Fruit fly (Drosophila melanogaster) whole organism, prepupa: ENCODE results near the gene CG13247.
A peak's percentile ranks its signal among the peaks of the same experiment; 100 is the strongest.

Experiments
- Blimp-1 ChIP-seq: fragments of 200-800 bp; sonication (Bioruptor generic); optimal IDR thresholded peaks from 3 replicates; lab custom pipeline; 2017; ENCODE audit warnings: missing biosample characterization, missing genetic modification characterization, mild to moderate bottlenecking, moderate library complexity, missing genetic modification reagents
- CG11294 ChIP-seq: fragments of 200-800 bp; sonication (Bioruptor generic); IDR thresholded peaks from 2 replicates; pipeline ENCODE4 v1.3.6; 2022; ENCODE audit warnings: missing biosample characterization, missing genetic modification characterization
- CG11902 ChIP-seq: fragments of 200-800 bp; sonication (Bioruptor generic); optimal IDR thresholded peaks from 3 replicates; lab custom pipeline; 2016; ENCODE audit warnings: missing biosample characterization, missing genetic modification characterization
- CG15336 ChIP-seq: fragments of 200-800 bp; sonication (Bioruptor generic); IDR thresholded peaks from 2 replicates; pipeline ENCODE4 v1.3.6; 2022; ENCODE audit warnings: missing biosample characterization, missing genetic modification characterization
- CG1621 ChIP-seq: fragments of 200-800 bp; sonication (Bioruptor generic); optimal IDR thresholded peaks from 3 replicates; lab custom pipeline; 2018; ENCODE audit warnings: missing biosample characterization, mild to moderate bottlenecking, missing genetic modification characterization
- CG16779 ChIP-seq: fragments of 200-800 bp; sonication (Bioruptor generic); optimal IDR thresholded peaks from 3 replicates; lab custom pipeline; 2017; ENCODE audit warnings: missing biosample characterization, mild to moderate bottlenecking, missing genetic modification characterization
- CG3032 ChIP-seq: fragments of 200-800 bp; optimal IDR thresholded peaks from 2 replicates; lab custom pipeline; 2019; ENCODE audit warnings: missing biosample characterization, mild to moderate bottlenecking, missing genetic modification characterization, moderate library complexity
- CG31627 ChIP-seq: fragments of 200-800 bp; sonication (Bioruptor generic); optimal IDR thresholded peaks from 3 replicates; lab custom pipeline; 2016; ENCODE audit warnings: missing biosample characterization, missing genetic modification characterization
- CG32006 ChIP-seq: fragments of 200-800 bp; sonication (Bioruptor generic); optimal IDR thresholded peaks from 3 replicates; lab custom pipeline; 2017; ENCODE audit warnings: missing biosample characterization, mild to moderate bottlenecking, missing genetic modification characterization
- CG3919 ChIP-seq: fragments of 200-800 bp; sonication (Bioruptor generic); optimal IDR thresholded peaks from 3 replicates; lab custom pipeline; 2016; ENCODE audit warnings: missing biosample characterization, missing genetic modification characterization
- CG4318 ChIP-seq: fragments of 200-800 bp; sonication (Bioruptor generic); optimal IDR thresholded peaks from 3 replicates; lab custom pipeline; 2017; ENCODE audit warnings: missing biosample characterization, mild to moderate bottlenecking, missing genetic modification characterization
- CG6163 ChIP-seq: fragments of 200-800 bp; sonication (Bioruptor generic); IDR thresholded peaks from 3 replicates; pipeline ENCODE4 v1.3.6; 2022; ENCODE audit warnings: missing biosample characterization, missing genetic modification characterization
- CG6276 ChIP-seq: fragments of 200-800 bp; sonication (Bioruptor generic); optimal IDR thresholded peaks from 2 replicates; lab custom pipeline; 2017; ENCODE audit warnings: missing biosample characterization, mild to moderate bottlenecking, missing genetic modification characterization
- CG6792 ChIP-seq: fragments of 200-800 bp; sonication (Bioruptor generic); optimal IDR thresholded peaks from 3 replicates; lab custom pipeline; 2016; ENCODE audit warnings: missing biosample characterization, missing genetic modification characterization
- CG6854 ChIP-seq: fragments of 200-800 bp; sonication (Bioruptor generic); optimal IDR thresholded peaks from 2 replicates; lab custom pipeline; 2017; ENCODE audit warnings: missing biosample characterization, mild to moderate bottlenecking, missing genetic modification characterization
- CG7368 ChIP-seq: fragments of 200-800 bp; sonication (Bioruptor generic); optimal IDR thresholded peaks from 3 replicates; lab custom pipeline; 2016; ENCODE audit warnings: missing biosample characterization, missing genetic modification characterization
- CG8119 ChIP-seq: fragments of 200-800 bp; sonication (Bioruptor generic); IDR thresholded peaks from 3 replicates; pipeline ENCODE4 v1.3.6; 2022; ENCODE audit warnings: missing biosample characterization, missing genetic modification characterization
- CG8319 ChIP-seq: fragments of 200-800 bp; sonication (Bioruptor generic); optimal IDR thresholded peaks from 3 replicates; lab custom pipeline; 2016; ENCODE audit warnings: missing biosample characterization, missing genetic modification characterization
- CG8632 ChIP-seq: fragments of 200-800 bp; sonication (Bioruptor generic); optimal IDR thresholded peaks from 3 replicates; lab custom pipeline; 2016; ENCODE audit warnings: missing biosample characterization, missing genetic modification characterization
- Eip78C ChIP-seq: fragments of 200-800 bp; sonication (Bioruptor generic); peaks from one replicate; lab custom pipeline; 2016; ENCODE audit warnings: missing biosample characterization, missing genetic modification characterization
- Ets21C ChIP-seq: fragments of 200-800 bp; sonication (Bioruptor generic); optimal IDR thresholded peaks from 3 replicates; lab custom pipeline; 2016; ENCODE audit warnings: missing biosample characterization, missing genetic modification characterization
- Ets96B ChIP-seq: fragments of 200-800 bp; optimal IDR thresholded peaks from 2 replicates; lab custom pipeline; 2019; ENCODE audit warnings: missing biosample characterization, mild to moderate bottlenecking, missing genetic modification characterization, moderate library complexity
- Gug ChIP-seq: fragments of 200-800 bp; sonication (Bioruptor generic); IDR thresholded peaks from 2 replicates; pipeline ENCODE4 v1.3.6; 2022; ENCODE audit warnings: missing biosample characterization, missing genetic modification characterization
- Hr39 ChIP-seq: fragments of 200-800 bp; sonication (Bioruptor generic); optimal IDR thresholded peaks from 2 replicates; lab custom pipeline; 2016; ENCODE audit warnings: missing biosample characterization, missing genetic modification characterization
- Hr4 ChIP-seq: fragments of 200-800 bp; sonication (Bioruptor generic); optimal IDR thresholded peaks from 3 replicates; lab custom pipeline; 2016; ENCODE audit warnings: missing biosample characterization, missing genetic modification characterization
- Met ChIP-seq: fragments of 200-800 bp; sonication (Bioruptor generic); optimal IDR thresholded peaks from 3 replicates; lab custom pipeline; 2016; ENCODE audit warnings: missing biosample characterization, missing genetic modification characterization
- OdsH ChIP-seq: fragments of 200-800 bp; sonication (Bioruptor generic); optimal IDR thresholded peaks from 3 replicates; lab custom pipeline; 2016; ENCODE audit warnings: missing biosample characterization, missing genetic modification characterization
- Smox ChIP-seq: fragments of 200-800 bp; sonication (Bioruptor generic); optimal IDR thresholded peaks from 3 replicates; lab custom pipeline; 2016; ENCODE audit warnings: missing biosample characterization, missing genetic modification characterization
- Sox14 ChIP-seq: fragments of 200-800 bp; sonication (Bioruptor generic); optimal IDR thresholded peaks from 3 replicates; lab custom pipeline; 2016; ENCODE audit warnings: missing biosample characterization, missing genetic modification characterization
- acj6 ChIP-seq: fragments of 200-800 bp; sonication (Bioruptor generic); optimal IDR thresholded peaks from 3 replicates; lab custom pipeline; 2016; ENCODE audit warnings: missing biosample characterization, missing genetic modification characterization
- cyc ChIP-seq: fragments of 200-800 bp; sonication (Bioruptor generic); optimal IDR thresholded peaks from 3 replicates; lab custom pipeline; 2016; ENCODE audit warnings: missing biosample characterization, missing genetic modification characterization
- dsx ChIP-seq: fragments of 200-800 bp; optimal IDR thresholded peaks from 3 replicates; lab custom pipeline; 2019; ENCODE audit warnings: missing biosample characterization, mild to moderate bottlenecking, missing genetic modification characterization, moderate library complexity; ENCODE audit not compliant: poor library complexity, severe bottlenecking
- eg ChIP-seq: fragments of 200-800 bp; sonication (Bioruptor generic); IDR thresholded peaks from 3 replicates; pipeline ENCODE4 v1.3.6; 2022; ENCODE audit warnings: missing biosample characterization, missing genetic modification characterization
- esn ChIP-seq: fragments of 200-800 bp; sonication (Bioruptor generic); optimal IDR thresholded peaks from 2 replicates; lab custom pipeline; 2016; ENCODE audit warnings: missing biosample characterization, mild to moderate bottlenecking, missing genetic modification characterization, moderate library complexity
- fd59A ChIP-seq: fragments of 200-800 bp; sonication (Bioruptor generic); optimal IDR thresholded peaks from 2 replicates; lab custom pipeline; 2017; ENCODE audit warnings: missing biosample characterization, mild to moderate bottlenecking, missing genetic modification characterization, missing genetic modification reagents
- fkh ChIP-seq: fragments of 200-800 bp; sonication (Bioruptor generic); optimal IDR thresholded peaks from 3 replicates; lab custom pipeline; 2017; ENCODE audit warnings: missing biosample characterization, mild to moderate bottlenecking, missing genetic modification characterization, moderate library complexity
- lz ChIP-seq: fragments of 200-800 bp; sonication (Bioruptor generic); optimal IDR thresholded peaks from 3 replicates; lab custom pipeline; 2016; ENCODE audit warnings: missing biosample characterization, missing genetic modification characterization
- net ChIP-seq: fragments of 200-800 bp; sonication (Bioruptor generic); optimal IDR thresholded peaks from 3 replicates; lab custom pipeline; 2016; ENCODE audit warnings: missing biosample characterization, missing genetic modification characterization
- pdm3 ChIP-seq: fragments of 200-800 bp; sonication (Bioruptor generic); optimal IDR thresholded peaks from 3 replicates; lab custom pipeline; 2016; ENCODE audit warnings: missing biosample characterization, missing genetic modification characterization
- salr ChIP-seq, 2 experiments: fragments of 200-800 bp; sonication (Bioruptor generic); optimal IDR thresholded peaks; 3 replicates each; lab custom pipeline; 2016 to 2018; ENCODE audit warnings: missing biosample characterization in 2 of 2, missing genetic modification characterization in 2 of 2, mild to moderate bottlenecking in 1 of 2
- ss ChIP-seq, 2 experiments: fragments of 200-800 bp; sonication (Bioruptor generic); optimal IDR thresholded peaks; 2 replicates in 1 of 2; 3 replicates in 1 of 2; lab custom pipeline; 2017 to 2018; ENCODE audit warnings: mild to moderate bottlenecking in 2 of 2, missing biosample characterization in 2 of 2, missing genetic modification characterization in 2 of 2, moderate library complexity in 1 of 2
- svp ChIP-seq: fragments of 200-800 bp; sonication (Bioruptor generic); peaks from one replicate; lab custom pipeline; 2016; ENCODE audit warnings: missing biosample characterization, missing genetic modification characterization
- topi ChIP-seq: fragments of 200-800 bp; sonication (Bioruptor generic); optimal IDR thresholded peaks from 3 replicates; lab custom pipeline; 2016; ENCODE audit warnings: missing biosample characterization, missing genetic modification characterization
- vri ChIP-seq: fragments of 200-800 bp; sonication (Bioruptor generic); optimal IDR thresholded peaks from 3 replicates; lab custom pipeline; 2016; ENCODE audit warnings: missing biosample characterization, mild to moderate bottlenecking, missing genetic modification characterization

Gene CG13247

DNA sequence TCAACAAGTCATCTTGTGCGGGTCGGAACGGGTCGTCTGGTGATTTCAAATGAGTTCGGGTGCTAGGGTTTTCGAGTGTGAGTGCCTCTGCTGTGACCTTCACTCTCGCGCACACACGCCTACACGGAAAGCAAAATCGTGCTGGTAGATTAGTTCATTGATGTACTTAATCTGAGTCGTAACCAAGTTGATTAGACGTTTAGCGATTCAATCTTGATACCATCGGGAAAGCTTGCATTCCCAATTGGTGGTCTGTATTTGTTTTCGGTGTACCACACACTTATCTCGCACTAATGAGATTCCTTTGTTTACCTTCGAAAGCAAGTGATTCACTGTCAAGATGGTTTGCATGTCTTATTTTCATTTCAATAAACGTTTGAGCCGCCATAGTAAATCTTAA lies 18.9 kb downstream of the CG13247 start:
- peak; percentile 63 for TF ChIP-seq vri (GFP tag; lab: Kevin White, UChicago)
- peak; percentile 51 for TF ChIP-seq fkh (GFP tag; lab: Kevin White, UChicago)
- TF ChIP-seq CG8319 (GFP tag; lab: Kevin White, UChicago), result peak; percentile 3
- no peak for TF ChIP-seq CG32006 (GFP tag; lab: Kevin White, UChicago)
- TF ChIP-seq cyc (GFP tag; lab: Kevin White, UChicago), result no peak
- peak; percentile 91 for TF ChIP-seq svp (GFP tag; lab: Kevin White, UChicago)
- TF ChIP-seq Eip78C (GFP tag; lab: Kevin White, UChicago), result peak; percentile 41
- TF ChIP-seq esn (GFP tag; lab: Kevin White, UChicago), result peak; percentile 26
- peak; percentile 24 for TF ChIP-seq Hr39 (GFP tag; lab: Kevin White, UChicago)
- peak; percentile 16 for TF ChIP-seq Sox14 (GFP tag; lab: Kevin White, UChicago)
- TF ChIP-seq CG31627 (GFP tag; lab: Kevin White, UChicago), result peak; percentile 25

DNA sequence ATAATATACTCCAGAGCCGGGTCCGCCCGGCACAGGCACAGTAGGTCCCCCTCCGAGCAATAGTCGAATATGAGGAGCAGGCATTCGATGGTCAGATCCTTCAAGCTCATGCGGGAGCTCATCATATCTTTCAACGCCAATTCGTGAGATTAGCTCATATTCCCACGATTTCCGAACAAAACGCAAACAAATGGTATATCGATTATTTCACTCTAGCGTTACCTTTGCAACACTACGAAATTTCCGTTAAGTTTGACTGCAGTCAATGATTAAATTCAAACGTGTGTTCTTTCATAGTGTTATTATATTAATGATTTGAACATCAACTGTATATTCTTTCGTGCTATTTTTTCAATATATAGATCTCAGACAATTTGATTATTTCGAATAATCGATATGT lies 23.2 kb downstream of the CG13247 start, which contains the start of gene CG33969:
Gene CG33969 (minus strand): TSS at position 197 of the 400 bp plus-strand sequence.
- peak; percentile 77 for TF ChIP-seq Eip78C (GFP tag; lab: Kevin White, UChicago)
- peak; percentile 32 for TF ChIP-seq Sox14 (GFP tag; lab: Kevin White, UChicago)
- no peak for TF ChIP-seq OdsH (GFP tag; lab: Kevin White, UChicago)
- no peak for TF ChIP-seq CG8119 (GFP tag; lab: Robert Waterston, UW)
- TF ChIP-seq dsx (GFP tag; lab: Kevin White, UChicago), result no peak
- TF ChIP-seq topi (GFP tag; lab: Kevin White, UChicago), result peak; percentile 1
- TF ChIP-seq CG8319 (GFP tag; lab: Kevin White, UChicago), result no peak
- peak; percentile 73 for TF ChIP-seq fkh (GFP tag; lab: Kevin White, UChicago)
- TF ChIP-seq vri (GFP tag; lab: Kevin White, UChicago), result peak; percentile 73
- peak; percentile 24 for TF ChIP-seq esn (GFP tag; lab: Kevin White, UChicago)

DNA sequence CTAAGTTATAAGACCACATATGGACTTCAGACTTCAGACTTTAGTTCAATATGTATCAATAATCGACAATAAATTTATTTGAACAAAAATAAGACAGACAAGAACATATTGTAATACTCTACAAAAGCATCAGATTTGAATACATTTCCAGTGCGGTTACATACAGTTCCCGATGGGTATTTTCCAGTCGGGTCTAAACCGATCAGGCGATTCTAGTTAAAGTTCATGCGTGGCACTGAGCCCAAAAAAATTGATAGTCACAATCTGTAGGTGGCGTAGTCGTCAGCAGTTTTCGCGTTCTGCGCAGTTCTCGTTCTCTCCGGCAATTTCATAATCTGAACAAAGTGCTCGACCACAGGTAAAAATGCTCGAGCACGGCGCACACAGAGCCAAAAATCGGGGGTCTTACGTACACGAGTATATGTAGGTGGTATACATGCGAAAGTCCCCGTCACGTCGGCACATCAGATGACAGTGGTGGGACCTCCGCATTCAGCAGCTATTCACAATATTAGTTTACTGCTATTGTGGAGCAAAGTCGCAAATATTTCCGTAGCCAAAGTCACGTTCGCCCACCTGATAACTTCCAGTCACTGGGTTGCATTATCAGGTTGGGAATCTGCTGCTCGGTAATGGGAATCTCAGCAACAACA lies 25.3 kb downstream of the CG13247 start:
- TF ChIP-seq CG16779 (tag; lab: Kevin White, UChicago), result no peak
- TF ChIP-seq CG8119 (GFP tag; lab: Robert Waterston, UW), result no peak
- no peak for TF ChIP-seq Ets21C (GFP tag; lab: Kevin White, UChicago)
- no peak for TF ChIP-seq CG3919 (GFP tag; lab: Kevin White, UChicago)
- no peak for TF ChIP-seq pdm3
- no peak for TF ChIP-seq CG8632
- peak; percentile 66 for TF ChIP-seq Eip78C (GFP tag; lab: Kevin White, UChicago)
- no peak for TF ChIP-seq CG8319 (GFP tag; lab: Kevin White, UChicago)
- TF ChIP-seq CG7368, result no peak
- no peak for TF ChIP-seq CG15336 (GFP tag; lab: Robert Waterston, UW)
- no peak for TF ChIP-seq eg (GFP tag; lab: Robert Waterston, UW)
- TF ChIP-seq CG6792 (GFP tag; lab: Kevin White, UChicago), result no peak
- TF ChIP-seq Met, result peak; percentile 39
- TF ChIP-seq salr (GFP tag; optimal IDR thresholded peaks at IDR 0.05; lab: Kevin White, UChicago), result no peak
- TF ChIP-seq CG3032, result no peak
- peak; percentile 26 for TF ChIP-seq topi (GFP tag; lab: Kevin White, UChicago)
- TF ChIP-seq Blimp-1 (GFP tag; lab: Kevin White, UChicago), result no peak
- TF ChIP-seq esn (GFP tag; lab: Kevin White, UChicago), result peak; percentile 38
- TF ChIP-seq CG11294 (GFP tag; lab: Robert Waterston, UW), result no peak
- no peak for TF ChIP-seq CG4318 (GFP tag; lab: Kevin White, UChicago)
- TF ChIP-seq Smox (GFP tag; lab: Kevin White, UChicago), result no peak
- no peak for TF ChIP-seq acj6
- TF ChIP-seq Gug (GFP tag; lab: Robert Waterston, UW), result no peak
- no peak for TF ChIP-seq CG31627 (GFP tag; lab: Kevin White, UChicago)
- TF ChIP-seq vri (GFP tag; lab: Kevin White, UChicago), result peak; percentile 91
- TF ChIP-seq Ets96B (tag; lab: Kevin White, UChicago), result no peak
- TF ChIP-seq Sox14 (GFP tag; lab: Kevin White, UChicago), result peak; percentile 11
- no peak for TF ChIP-seq fd59A (GFP tag; lab: Kevin White, UChicago)
- TF ChIP-seq net (GFP tag; lab: Kevin White, UChicago), result no peak
- TF ChIP-seq Hr4 (GFP tag; lab: Kevin White, UChicago), result no peak
- no peak for TF ChIP-seq CG32006 (GFP tag; lab: Kevin White, UChicago)
- TF ChIP-seq cyc (GFP tag; lab: Kevin White, UChicago), result peak; percentile 3
- no peak for TF ChIP-seq CG6854 (GFP tag; lab: Kevin White, UChicago)
- peak; percentile 73 for TF ChIP-seq svp (GFP tag; lab: Kevin White, UChicago)
- TF ChIP-seq CG1621, result no peak
- TF ChIP-seq lz, result peak; percentile 14
- no peak for TF ChIP-seq CG6276 (GFP tag; lab: Kevin White, UChicago)
- no peak for TF ChIP-seq CG11902 (GFP tag; lab: Kevin White, UChicago)
- no peak for TF ChIP-seq ss (GFP tag; optimal IDR thresholded peaks at IDR 0.05; lab: Kevin White, UChicago)
- no peak for TF ChIP-seq CG6163 (GFP tag; lab: Robert Waterston, UW)
